Comparison of ENCODE assay signal across 2 worm cellular contexts in the genomic region with DNA sequence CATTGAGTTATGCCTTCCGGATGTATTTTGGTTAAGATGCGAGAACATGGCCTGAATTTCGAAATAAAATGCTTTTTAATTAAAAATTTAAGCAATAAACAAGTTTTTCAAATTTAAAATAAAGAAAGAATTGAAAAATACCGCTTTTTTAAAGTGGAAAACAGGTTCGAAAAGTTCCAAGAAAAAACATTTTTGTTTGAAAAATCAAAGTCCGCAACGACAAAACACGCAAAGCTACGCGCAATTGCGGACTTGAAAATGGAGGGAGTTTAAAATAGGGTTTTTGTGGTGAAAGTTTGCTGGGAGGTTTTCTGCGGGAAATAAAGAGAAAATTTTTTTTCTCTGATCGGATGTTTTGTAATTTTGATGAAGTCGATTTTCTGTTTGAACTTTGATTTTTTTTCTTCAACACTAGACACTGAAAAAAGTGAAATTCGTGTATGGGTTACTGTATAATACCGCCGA.
TF ChIP-seq lines count a peak whose summit lies in the region.

Gene npp-19, minus strand, starts transcription at position 51 of the 465 bp plus-strand sequence.

TF ChIP-seq in whole organism, L1 larva, 84 proteins besides CTCF, POLR2A, EP300 and RAD21 (continued from another document):
- TF ChIP-seq dsc-1 (tag; optimal IDR thresholded peaks at IDR 0.05; lab: Kevin White, UChicago) (peak; percentile 58), irx-1 (tag; optimal IDR thresholded peaks at IDR 0.05; lab: Kevin White, UChicago) (no peak), nhr-77 (tag; optimal IDR thresholded peaks at IDR 0.05; lab: Kevin White, UChicago) (peak; percentile 56), unc-130 (tag; optimal IDR thresholded peaks at IDR 0.05; lab: Kevin White, UChicago) (peak; percentile 34), rnt-1 (tag; optimal IDR thresholded peaks at IDR 0.05; lab: Kevin White, UChicago) (peak; percentile 81), hlh-4 (tag; optimal IDR thresholded peaks at IDR 0.05; lab: Kevin White, UChicago) (no peak), fkh-4 (tag; optimal IDR thresholded peaks at IDR 0.05; lab: Kevin White, UChicago; ENCODE audit: borderline replicate concordance) (no peak), tbx-2 (tag; optimal IDR thresholded peaks at IDR 0.05; lab: Kevin White, UChicago) (peak; percentile 67), ceh-82 (tag; optimal IDR thresholded peaks at IDR 0.05; lab: Kevin White, UChicago) (peak; percentile 64 to 83 (median 70)), sox-4 (tag; optimal IDR thresholded peaks at IDR 0.05; lab: Kevin White, UChicago) (no peak), nhr-20 (tag; optimal IDR thresholded peaks at IDR 0.05; lab: Kevin White, UChicago) (peak; percentile 69), C04F5.9 (tag; optimal IDR thresholded peaks at IDR 0.05; lab: Kevin White, UChicago) (peak; percentile 67), nhr-12 (tag; optimal IDR thresholded peaks at IDR 0.05; lab: Kevin White, UChicago) (no peak), isw-1 (GFP tag; IDR thresholded peaks at IDR 0.05; lab: Robert Waterston, UW) (peak; percentile 53), ceh-88 (GFP tag; IDR thresholded peaks at IDR 0.05; lab: Robert Waterston, UW) (no peak), swsn-7 (tag; optimal IDR thresholded peaks at IDR 0.05; lab: Kevin White, UChicago) (peak; percentile 70), nhr-90 (tag; optimal IDR thresholded peaks at IDR 0.05; lab: Kevin White, UChicago; ENCODE audit: poor library complexity) (peak; percentile 47), nhr-28 (tag; optimal IDR thresholded peaks at IDR 0.05; lab: Kevin White, UChicago) (no peak), fkh-10 (GFP tag; optimal IDR thresholded peaks at IDR 0.05; lab: Kevin White, UChicago) (no peak), hpl-2 (GFP tag; optimal IDR thresholded peaks at IDR 0.05; lab: Kevin White, UChicago) (peak; percentile 33), nhr-11 (tag; optimal IDR thresholded peaks at IDR 0.05; lab: Kevin White, UChicago) (peak; percentile 35), sup-37 (GFP tag; optimal IDR thresholded peaks at IDR 0.05; lab: Kevin White, UChicago) (no peak), pax-3 (tag; optimal IDR thresholded peaks at IDR 0.05; lab: Kevin White, UChicago) (no peak), xbp-1 (tag; optimal IDR thresholded peaks at IDR 0.05; lab: Kevin White, UChicago) (peak; percentile 72), F16B12.6 (tag; optimal IDR thresholded peaks at IDR 0.05; lab: Kevin White, UChicago) (peak; percentile 99), dpl-1 (GFP tag; optimal IDR thresholded peaks at IDR 0.05; lab: Kevin White, UChicago) (peak; percentile 98 to 99 (median 98)), aly-2 (tag; optimal IDR thresholded peaks at IDR 0.05; lab: Kevin White, UChicago) (peak; percentile 77), nhr-71 (tag; optimal IDR thresholded peaks at IDR 0.05; lab: Kevin White, UChicago) (peak; percentile 76), lin-15B (tag; optimal IDR thresholded peaks at IDR 0.05; lab: Kevin White, UChicago) (peak; percentile 62), unc-86 (tag; optimal IDR thresholded peaks at IDR 0.05; lab: Kevin White, UChicago) (peak; percentile 12), elt-3 (tag; optimal IDR thresholded peaks at IDR 0.05; lab: Kevin White, UChicago) (peak in 2 of 6 experiments; percentile 68 to 70), jun-1 (tag; optimal IDR thresholded peaks at IDR 0.05; lab: Kevin White, UChicago) (peak; percentile 30), pqm-1 (tag; optimal IDR thresholded peaks at IDR 0.05; lab: Kevin White, UChicago) (no peak), mdl-1 (tag; optimal IDR thresholded peaks at IDR 0.05; lab: Kevin White, UChicago) (peak in 1 of 2 experiments; percentile 58), efl-1 (optimal IDR thresholded peaks at IDR 0.05; lab: Kevin White, UChicago) (peak; percentile 99), efl-1 (GFP tag; optimal IDR thresholded peaks at IDR 0.05 in 1 of 2; lab: Kevin White, UChicago) (peak; percentile 99 to 100), nhr-85 (tag; lab: Kevin White, UChicago) (peak; percentile 80), blmp-1 (tag; optimal IDR thresholded peaks at IDR 0.05; lab: Kevin White, UChicago) (peak; percentile 81), unc-62 (GFP tag; optimal IDR thresholded peaks at IDR 0.05; lab: Kevin White, UChicago) (no peak), mep-1 (tag; optimal IDR thresholded peaks at IDR 0.05; lab: Kevin White, UChicago) (peak; percentile 84), nhr-47 (tag; optimal IDR thresholded peaks at IDR 0.05; lab: Kevin White, UChicago) (peak; percentile 81), vab-15 (tag; optimal IDR thresholded peaks at IDR 0.05; lab: Kevin White, UChicago) (no peak), C34B4.2 (tag; optimal IDR thresholded peaks at IDR 0.05; lab: Kevin White, UChicago) (no peak), egl-13 (tag; optimal IDR thresholded peaks at IDR 0.05; lab: Kevin White, UChicago) (peak; percentile 25), nhr-237 (tag; optimal IDR thresholded peaks at IDR 0.05; lab: Kevin White, UChicago) (no peak), elt-2 (tag; optimal IDR thresholded peaks at IDR 0.05; lab: Kevin White, UChicago) (peak; percentile 16), nhr-19 (GFP tag; conservative IDR thresholded peaks at IDR 0.05; lab: Robert Waterston, UW) (peak; percentile 70), zag-1 (tag; optimal IDR thresholded peaks at IDR 0.05; lab: Kevin White, UChicago) (peak; percentile 6)

TF ChIP-seq in whole organism, L3 larva, 47 proteins besides CTCF, POLR2A, EP300 and RAD21 (continued from another document):
- peak; percentile 58 for TF ChIP-seq ceh-28 (tag; optimal IDR thresholded peaks at IDR 0.05; lab: Kevin White, UChicago)
- peak; percentile 21 for TF ChIP-seq nhr-25 (tag; optimal IDR thresholded peaks at IDR 0.05; lab: Kevin White, UChicago)
- peak; percentile 55 for TF ChIP-seq R02D3.7 (tag; optimal IDR thresholded peaks at IDR 0.05; lab: Kevin White, UChicago)
- TF ChIP-seq skn-1 (tag; optimal IDR thresholded peaks at IDR 0.05; lab: Kevin White, UChicago): peak; percentile 50
- no peak for TF ChIP-seq lin-39 (tag; optimal IDR thresholded peaks at IDR 0.05; lab: Kevin White, UChicago)
- TF ChIP-seq daf-12 (tag; optimal IDR thresholded peaks at IDR 0.05; lab: Kevin White, UChicago): no peak
- TF ChIP-seq ceh-16 (tag; optimal IDR thresholded peaks at IDR 0.05; lab: Kevin White, UChicago): no peak
- TF ChIP-seq nhr-237 (tag; optimal IDR thresholded peaks at IDR 0.05; lab: Kevin White, UChicago): no peak
- TF ChIP-seq zag-1 (tag; optimal IDR thresholded peaks at IDR 0.05; lab: Kevin White, UChicago): no peak
- peak; percentile 79 for TF ChIP-seq nhr-23 (tag; optimal IDR thresholded peaks at IDR 0.05; lab: Kevin White, UChicago)
